Fruit fly (Drosophila melanogaster) whole organism, prepupa: ENCODE measurements around the gene CG10508.
A peak's percentile ranks its signal among the peaks of the same experiment; 100 is the strongest.

Experiments
- Blimp-1 ChIP-seq: fragments of 200-800 bp; sonication (Bioruptor generic); optimal IDR thresholded peaks from 3 replicates; lab custom pipeline; 2017; ENCODE audit warnings: missing biosample characterization, missing genetic modification characterization, mild to moderate bottlenecking, moderate library complexity, missing genetic modification reagents
- CG10631 ChIP-seq: fragments of 200-800 bp; sonication (Bioruptor generic); optimal IDR thresholded peaks from 2 replicates; lab custom pipeline; 2016; ENCODE audit warnings: missing biosample characterization, missing genetic modification characterization
- CG10669 ChIP-seq: fragments of 200-800 bp; sonication (Bioruptor generic); optimal IDR thresholded peaks from 3 replicates; lab custom pipeline; 2018; ENCODE audit warnings: missing biosample characterization, mild to moderate bottlenecking, missing genetic modification characterization, moderate library complexity
- CG11294 ChIP-seq: fragments of 200-800 bp; sonication (Bioruptor generic); IDR thresholded peaks from 2 replicates; pipeline ENCODE4 v1.3.6; 2022; ENCODE audit warnings: missing biosample characterization, missing genetic modification characterization
- CG15336 ChIP-seq: fragments of 200-800 bp; sonication (Bioruptor generic); IDR thresholded peaks from 2 replicates; pipeline ENCODE4 v1.3.6; 2022; ENCODE audit warnings: missing biosample characterization, missing genetic modification characterization
- CG1621 ChIP-seq: fragments of 200-800 bp; sonication (Bioruptor generic); optimal IDR thresholded peaks from 3 replicates; lab custom pipeline; 2018; ENCODE audit warnings: missing biosample characterization, mild to moderate bottlenecking, missing genetic modification characterization
- CG16779 ChIP-seq: fragments of 200-800 bp; sonication (Bioruptor generic); optimal IDR thresholded peaks from 3 replicates; lab custom pipeline; 2017; ENCODE audit warnings: missing biosample characterization, mild to moderate bottlenecking, missing genetic modification characterization
- CG3032 ChIP-seq: fragments of 200-800 bp; optimal IDR thresholded peaks from 2 replicates; lab custom pipeline; 2019; ENCODE audit warnings: missing biosample characterization, mild to moderate bottlenecking, missing genetic modification characterization, moderate library complexity
- CG31627 ChIP-seq: fragments of 200-800 bp; sonication (Bioruptor generic); optimal IDR thresholded peaks from 3 replicates; lab custom pipeline; 2016; ENCODE audit warnings: missing biosample characterization, missing genetic modification characterization
- CG34406 ChIP-seq: fragments of 200-800 bp; sonication (Bioruptor generic); optimal IDR thresholded peaks from 3 replicates; lab custom pipeline; 2016; ENCODE audit warnings: missing biosample characterization, missing genetic modification characterization
- CG3919 ChIP-seq: fragments of 200-800 bp; sonication (Bioruptor generic); optimal IDR thresholded peaks from 3 replicates; lab custom pipeline; 2016; ENCODE audit warnings: missing biosample characterization, missing genetic modification characterization
- CG6163 ChIP-seq: fragments of 200-800 bp; sonication (Bioruptor generic); IDR thresholded peaks from 3 replicates; pipeline ENCODE4 v1.3.6; 2022; ENCODE audit warnings: missing biosample characterization, missing genetic modification characterization
- CG6276 ChIP-seq: fragments of 200-800 bp; sonication (Bioruptor generic); optimal IDR thresholded peaks from 2 replicates; lab custom pipeline; 2017; ENCODE audit warnings: missing biosample characterization, mild to moderate bottlenecking, missing genetic modification characterization
- CG6854 ChIP-seq: fragments of 200-800 bp; sonication (Bioruptor generic); optimal IDR thresholded peaks from 2 replicates; lab custom pipeline; 2017; ENCODE audit warnings: missing biosample characterization, mild to moderate bottlenecking, missing genetic modification characterization
- CG8119 ChIP-seq: fragments of 200-800 bp; sonication (Bioruptor generic); IDR thresholded peaks from 3 replicates; pipeline ENCODE4 v1.3.6; 2022; ENCODE audit warnings: missing biosample characterization, missing genetic modification characterization
- CG8632 ChIP-seq: fragments of 200-800 bp; sonication (Bioruptor generic); optimal IDR thresholded peaks from 3 replicates; lab custom pipeline; 2016; ENCODE audit warnings: missing biosample characterization, missing genetic modification characterization
- CG9139 ChIP-seq: fragments of 200-800 bp; sonication (Bioruptor generic); optimal IDR thresholded peaks from 3 replicates; lab custom pipeline; 2017; ENCODE audit warnings: missing biosample characterization, mild to moderate bottlenecking, missing genetic modification characterization
- Eip75B ChIP-seq: fragments of 200-800 bp; sonication (Bioruptor generic); optimal IDR thresholded peaks from 3 replicates; lab custom pipeline; 2016; ENCODE audit warnings: missing biosample characterization, missing genetic modification characterization
- Eip78C ChIP-seq: fragments of 200-800 bp; sonication (Bioruptor generic); peaks from one replicate; lab custom pipeline; 2016; ENCODE audit warnings: missing biosample characterization, missing genetic modification characterization
- Ets21C ChIP-seq: fragments of 200-800 bp; sonication (Bioruptor generic); optimal IDR thresholded peaks from 3 replicates; lab custom pipeline; 2016; ENCODE audit warnings: missing biosample characterization, missing genetic modification characterization
- Gug ChIP-seq: fragments of 200-800 bp; sonication (Bioruptor generic); IDR thresholded peaks from 2 replicates; pipeline ENCODE4 v1.3.6; 2022; ENCODE audit warnings: missing biosample characterization, missing genetic modification characterization
- Hr38 ChIP-seq: sonication (Bioruptor generic); optimal IDR thresholded peaks from 2 replicates; lab custom pipeline; 2016; ENCODE audit warnings: missing biosample characterization, missing genetic modification characterization
- Hr39 ChIP-seq: fragments of 200-800 bp; sonication (Bioruptor generic); optimal IDR thresholded peaks from 2 replicates; lab custom pipeline; 2016; ENCODE audit warnings: missing biosample characterization, missing genetic modification characterization
- Lpt ChIP-seq: fragments of 200-800 bp; sonication (Bioruptor generic); optimal IDR thresholded peaks from 3 replicates; lab custom pipeline; 2016; ENCODE audit warnings: missing biosample characterization, missing genetic modification characterization
- Met ChIP-seq: fragments of 200-800 bp; sonication (Bioruptor generic); optimal IDR thresholded peaks from 3 replicates; lab custom pipeline; 2016; ENCODE audit warnings: missing biosample characterization, missing genetic modification characterization
- OdsH ChIP-seq: fragments of 200-800 bp; sonication (Bioruptor generic); optimal IDR thresholded peaks from 3 replicates; lab custom pipeline; 2016; ENCODE audit warnings: missing biosample characterization, missing genetic modification characterization
- Smox ChIP-seq: fragments of 200-800 bp; sonication (Bioruptor generic); optimal IDR thresholded peaks from 3 replicates; lab custom pipeline; 2016; ENCODE audit warnings: missing biosample characterization, missing genetic modification characterization
- Sox102F ChIP-seq: fragments of 200-800 bp; sonication (Bioruptor generic); optimal IDR thresholded peaks from 2 replicates; lab custom pipeline; 2016; ENCODE audit warnings: missing biosample characterization, mild to moderate bottlenecking, missing genetic modification characterization
- Sox14 ChIP-seq: fragments of 200-800 bp; sonication (Bioruptor generic); optimal IDR thresholded peaks from 3 replicates; lab custom pipeline; 2016; ENCODE audit warnings: missing biosample characterization, missing genetic modification characterization
- Sox15 ChIP-seq: fragments of 200-800 bp; sonication (Bioruptor generic); optimal IDR thresholded peaks from 3 replicates; lab custom pipeline; 2016; ENCODE audit warnings: missing biosample characterization, missing genetic modification characterization
- cyc ChIP-seq: fragments of 200-800 bp; sonication (Bioruptor generic); optimal IDR thresholded peaks from 3 replicates; lab custom pipeline; 2016; ENCODE audit warnings: missing biosample characterization, missing genetic modification characterization
- dac ChIP-seq: fragments of 200-800 bp; sonication (Bioruptor generic); optimal IDR thresholded peaks from 2 replicates; lab custom pipeline; 2017; ENCODE audit warnings: missing biosample characterization, mild to moderate bottlenecking, missing genetic modification characterization
- eg ChIP-seq: fragments of 200-800 bp; sonication (Bioruptor generic); IDR thresholded peaks from 3 replicates; pipeline ENCODE4 v1.3.6; 2022; ENCODE audit warnings: missing biosample characterization, missing genetic modification characterization
- esn ChIP-seq: fragments of 200-800 bp; sonication (Bioruptor generic); optimal IDR thresholded peaks from 2 replicates; lab custom pipeline; 2016; ENCODE audit warnings: missing biosample characterization, mild to moderate bottlenecking, missing genetic modification characterization, moderate library complexity
- fd59A ChIP-seq: fragments of 200-800 bp; sonication (Bioruptor generic); optimal IDR thresholded peaks from 2 replicates; lab custom pipeline; 2017; ENCODE audit warnings: missing biosample characterization, mild to moderate bottlenecking, missing genetic modification characterization, missing genetic modification reagents
- fd85E ChIP-seq: fragments of 200-800 bp; sonication (Bioruptor generic); optimal IDR thresholded peaks from 3 replicates; lab custom pipeline; 2016; ENCODE audit warnings: missing biosample characterization, missing genetic modification characterization
- lz ChIP-seq: fragments of 200-800 bp; sonication (Bioruptor generic); optimal IDR thresholded peaks from 3 replicates; lab custom pipeline; 2016; ENCODE audit warnings: missing biosample characterization, missing genetic modification characterization
- net ChIP-seq: fragments of 200-800 bp; sonication (Bioruptor generic); optimal IDR thresholded peaks from 3 replicates; lab custom pipeline; 2016; ENCODE audit warnings: missing biosample characterization, missing genetic modification characterization
- salr ChIP-seq, 2 experiments: fragments of 200-800 bp; sonication (Bioruptor generic); optimal IDR thresholded peaks; 3 replicates each; lab custom pipeline; 2016 to 2018; ENCODE audit warnings: missing biosample characterization in 2 of 2, missing genetic modification characterization in 2 of 2, mild to moderate bottlenecking in 1 of 2
- spab ChIP-seq: fragments of 200-800 bp; sonication (Bioruptor generic); optimal IDR thresholded peaks from 2 replicates; lab custom pipeline; 2017; ENCODE audit warnings: missing biosample characterization, mild to moderate bottlenecking, missing genetic modification characterization, missing genetic modification reagents
- ss ChIP-seq, 2 experiments: fragments of 200-800 bp; sonication (Bioruptor generic); optimal IDR thresholded peaks; 2 replicates in 1 of 2; 3 replicates in 1 of 2; lab custom pipeline; 2017 to 2018; ENCODE audit warnings: mild to moderate bottlenecking in 2 of 2, missing biosample characterization in 2 of 2, missing genetic modification characterization in 2 of 2, moderate library complexity in 1 of 2
- svp ChIP-seq: fragments of 200-800 bp; sonication (Bioruptor generic); peaks from one replicate; lab custom pipeline; 2016; ENCODE audit warnings: missing biosample characterization, missing genetic modification characterization
- topi ChIP-seq: fragments of 200-800 bp; sonication (Bioruptor generic); optimal IDR thresholded peaks from 3 replicates; lab custom pipeline; 2016; ENCODE audit warnings: missing biosample characterization, missing genetic modification characterization
- vri ChIP-seq: fragments of 200-800 bp; sonication (Bioruptor generic); optimal IDR thresholded peaks from 3 replicates; lab custom pipeline; 2016; ENCODE audit warnings: missing biosample characterization, mild to moderate bottlenecking, missing genetic modification characterization

Gene CG10508

dm6 chr3L:21224701-21225223 is 14.7 kb downstream of the CG10508 start:
- peak; percentile 17 for TF ChIP-seq CG34406 (GFP tag; lab: Kevin White, UChicago)
- TF ChIP-seq Smox (GFP tag; lab: Kevin White, UChicago): peak; percentile 27
- TF ChIP-seq lz (GFP tag; lab: Kevin White, UChicago): peak; percentile 33
- TF ChIP-seq CG15336 (GFP tag; lab: Robert Waterston, UW): peak; percentile 21; the same call in 1 of the 2 replicates
- TF ChIP-seq svp (GFP tag; lab: Kevin White, UChicago): peak; percentile 95
- peak; percentile 45 for TF ChIP-seq Hr39
- peak; percentile 33 for TF ChIP-seq CG31627 (GFP tag; lab: Kevin White, UChicago)
- TF ChIP-seq Eip75B (GFP tag; lab: Kevin White, UChicago): peak; percentile 56
- TF ChIP-seq esn: peak; percentile 38
- TF ChIP-seq CG6163: peak; percentile 27; the same call in 2 of the 3 replicates
- TF ChIP-seq fd85E (GFP tag; lab: Kevin White, UChicago): peak; percentile 5
- peak; percentile 90 for TF ChIP-seq Blimp-1 (GFP tag; lab: Kevin White, UChicago)
- peak; percentile 22 for TF ChIP-seq CG1621 (tag; lab: Kevin White, UChicago)
- TF ChIP-seq CG8632 (GFP tag; lab: Kevin White, UChicago): no peak
- peak; percentile 36 for TF ChIP-seq topi
- peak; percentile 31 for TF ChIP-seq Sox102F
- peak; percentile 79 for TF ChIP-seq Lpt (GFP tag; lab: Kevin White, UChicago)
- TF ChIP-seq Sox14 (GFP tag; lab: Kevin White, UChicago): peak; percentile 21
- peak; percentile 44 for TF ChIP-seq cyc (GFP tag; lab: Kevin White, UChicago)
- no peak for TF ChIP-seq CG16779 (tag; lab: Kevin White, UChicago)
- TF ChIP-seq eg (GFP tag; lab: Robert Waterston, UW): no peak
- TF ChIP-seq fd59A: no peak
- peak; percentile 89 for TF ChIP-seq Eip78C (GFP tag; lab: Kevin White, UChicago)
- TF ChIP-seq CG9139 (GFP tag; lab: Kevin White, UChicago): no peak
- peak; percentile 83 for TF ChIP-seq CG6854 (GFP tag; lab: Kevin White, UChicago)
- no peak for TF ChIP-seq Sox15 (GFP tag; lab: Kevin White, UChicago)
- peak; percentile 28 to 42 for TF ChIP-seq ss (GFP tag; optimal IDR thresholded peaks at IDR 0.05; lab: Kevin White, UChicago)
- TF ChIP-seq Met (GFP tag; lab: Kevin White, UChicago): peak; percentile 47
- peak; percentile 88 for TF ChIP-seq vri (GFP tag; lab: Kevin White, UChicago)
- TF ChIP-seq, all 60 proteins: peak for 23

- TF ChIP-seq Eip78C (GFP tag; lab: Kevin White, UChicago): peak; percentile 62
- TF ChIP-seq CG6163: 0 out of 3 replicates have a peak, but pooled peaks have one; percentile 27
- TF ChIP-seq Lpt (GFP tag; lab: Kevin White, UChicago): peak; percentile 9
- no peak for TF ChIP-seq CG10669 (GFP tag; lab: Kevin White, UChicago)
- TF ChIP-seq, all 60 proteins: peak for 3
These were observed 15.6 kb downstream of the CG10508 start for dm6 chr3L:21225642-21226041.

- TF ChIP-seq Gug (GFP tag; lab: Robert Waterston, UW) (peak; percentile 34; the same call in 1 of the 2 replicates), CG6163 (0 out of 3 replicates have a peak, but pooled peaks have one; percentile 12), Eip78C (GFP tag; lab: Kevin White, UChicago) (peak; percentile 30), CG16779 (tag; lab: Kevin White, UChicago) (no peak), CG6276 (GFP tag; lab: Kevin White, UChicago) (peak; percentile 17), esn (no peak)
These were observed 16.3 kb downstream of the CG10508 start, which contains the start of gene Eip78C for dm6 chr3L:21226309-21226708. TSS of gene Eip78C (plus strand) at chr3L:21226609.

dm6 chr3L:21229764-21230163 is 19.7 kb downstream of the CG10508 start:
- TF ChIP-seq salr (GFP tag; optimal IDR thresholded peaks at IDR 0.05; lab: Kevin White, UChicago) (peak in 1 of 2 experiments; percentile 69), OdsH (peak; percentile 52), CG15336 (GFP tag; lab: Robert Waterston, UW) (peak; percentile 89), Gug (GFP tag; lab: Robert Waterston, UW) (peak; percentile 62), Blimp-1 (GFP tag; lab: Kevin White, UChicago) (no peak), Ets21C (GFP tag; lab: Kevin White, UChicago) (no peak), Hr38 (GFP tag; lab: Kevin White, UChicago) (no peak), dac (peak; percentile 78), CG11294 (GFP tag; lab: Robert Waterston, UW) (peak; percentile 29; the same call in 1 of the 2 replicates), Sox14 (GFP tag; lab: Kevin White, UChicago) (peak; percentile 11), CG8119 (GFP tag; lab: Robert Waterston, UW) (peak; percentile 89), CG6163 (peak; percentile 60), Eip78C (GFP tag; lab: Kevin White, UChicago) (peak; percentile 89), CG3919 (GFP tag; lab: Kevin White, UChicago) (peak; percentile 29), CG6276 (GFP tag; lab: Kevin White, UChicago) (peak; percentile 88), CG16779 (tag; lab: Kevin White, UChicago) (peak; percentile 12), net (GFP tag; lab: Kevin White, UChicago) (peak; percentile 68), CG3032 (tag; lab: Kevin White, UChicago) (no peak), spab (GFP tag; lab: Kevin White, UChicago) (no peak), CG10631 (GFP tag; lab: Kevin White, UChicago) (no peak), ss (GFP tag; optimal IDR thresholded peaks at IDR 0.05; lab: Kevin White, UChicago) (no peak)
